Worm (Caenorhabditis elegans) whole organism, L2 larva: ENCODE data around the gene nlp-18.

Experiments
- C34F6.9 ChIP-seq: fragments of 150-350 bp; optimal IDR thresholded peaks from 2 replicates; lab custom pipeline; 2014; ENCODE audit warnings: missing biosample characterization, missing genetic modification characterization
- F13H6.1 ChIP-seq: sonication (generic microtip); optimal IDR thresholded peaks from 2 replicates; lab custom pipeline; 2016; ENCODE audit warnings: missing genetic modification characterization, missing compliant biosample characterization
- R02D3.7 ChIP-seq: fragments of 150-350 bp; optimal IDR thresholded peaks from 2 replicates; lab custom pipeline; 2014; ENCODE audit warnings: missing biosample characterization, missing genetic modification characterization
- ZK546.5 ChIP-seq: sonication (generic microtip); optimal IDR thresholded peaks from 2 replicates; lab custom pipeline; 2017; ENCODE audit warnings: missing biosample characterization, missing genetic modification characterization
- alr-1 ChIP-seq: fragments of 150-350 bp; optimal IDR thresholded peaks from 2 replicates; lab custom pipeline; 2014; ENCODE audit warnings: missing biosample characterization, missing genetic modification characterization
- aly-2 ChIP-seq: fragments of 150-350 bp; optimal IDR thresholded peaks from 2 replicates; lab custom pipeline; 2014; ENCODE audit warnings: missing biosample characterization, missing genetic modification characterization
- ama-1 ChIP-seq: fragments of 150-350 bp; optimal IDR thresholded peaks from 2 replicates; lab custom pipeline; 2018; ENCODE audit warnings: inconsistent platforms
- blmp-1 ChIP-seq: sonication (generic microtip); optimal IDR thresholded peaks from 2 replicates; lab custom pipeline; 2017; ENCODE audit warnings: missing genetic modification characterization, mild to moderate bottlenecking, missing compliant biosample characterization, antibody characterized with exemption, moderate library complexity; ENCODE audit not compliant: insufficient read depth
- ceh-16 ChIP-seq: fragments of 150-350 bp; optimal IDR thresholded peaks from 2 replicates; lab custom pipeline; 2014; ENCODE audit warnings: missing biosample characterization, missing genetic modification characterization
- ceh-82 ChIP-seq: fragments of 150-350 bp; optimal IDR thresholded peaks from 2 replicates; lab custom pipeline; 2014; ENCODE audit warnings: missing biosample characterization, missing genetic modification characterization
- crh-2 ChIP-seq: sonication (generic microtip); optimal IDR thresholded peaks from 2 replicates; lab custom pipeline; 2017; ENCODE audit warnings: missing biosample characterization, missing genetic modification characterization
- dmd-4 ChIP-seq: sonication (generic microtip); optimal IDR thresholded peaks from 2 replicates; lab custom pipeline; 2017; ENCODE audit warnings: missing biosample characterization, missing genetic modification characterization
- egl-27 ChIP-seq: sonication (generic microtip); optimal IDR thresholded peaks from 3 replicates; lab custom pipeline; 2017; ENCODE audit warnings: missing biosample characterization, missing genetic modification reagents, missing genetic modification characterization
- elt-1 ChIP-seq: fragments of 150-350 bp; optimal IDR thresholded peaks from 2 replicates; lab custom pipeline; 2014; ENCODE audit warnings: missing biosample characterization, missing genetic modification characterization
- fos-1 ChIP-seq: fragments of 150-350 bp; optimal IDR thresholded peaks from 2 replicates; lab custom pipeline; 2014; ENCODE audit warnings: missing biosample characterization, missing genetic modification characterization
- gmeb-1 ChIP-seq: fragments of 150-350 bp; optimal IDR thresholded peaks from 2 replicates; lab custom pipeline; 2014; ENCODE audit warnings: missing biosample characterization, missing genetic modification characterization
- lin-11 ChIP-seq: fragments of 150-350 bp; sonication (generic microtip); optimal IDR thresholded peaks from 2 replicates; lab custom pipeline; 2014; ENCODE audit warnings: missing biosample characterization, missing genetic modification characterization, inconsistent platforms, mixed read lengths
- lin-13 ChIP-seq: fragments of 150-350 bp; optimal IDR thresholded peaks from 2 replicates; lab custom pipeline; 2014; ENCODE audit warnings: missing biosample characterization, missing genetic modification reagents, missing genetic modification characterization
- lsy-2 ChIP-seq, 2 experiments: fragments of 150-350 bp in 1 of 2; sonication (generic microtip) in 1 of 2; optimal IDR thresholded peaks; 2 replicates each; lab custom pipeline; 2014 to 2017; ENCODE audit warnings: missing biosample characterization in 2 of 2, missing genetic modification characterization in 2 of 2
- mab-5 ChIP-seq: fragments of 150-350 bp; optimal IDR thresholded peaks from 2 replicates; lab custom pipeline; 2014; ENCODE audit warnings: missing biosample characterization, missing genetic modification characterization
- mdl-1 ChIP-seq, 2 experiments: fragments of 150-350 bp in 1 of 2; sonication (generic microtip) in 1 of 2; optimal IDR thresholded peaks; 2 replicates each; lab custom pipeline; 2017; ENCODE audit warnings: missing biosample characterization in 2 of 2, missing genetic modification characterization in 2 of 2
- nhr-10 ChIP-seq: sonication (generic microtip); optimal IDR thresholded peaks from 2 replicates; lab custom pipeline; 2017; ENCODE audit warnings: missing biosample characterization, missing genetic modification characterization
- nhr-129 ChIP-seq: fragments of 150-350 bp; optimal IDR thresholded peaks from 2 replicates; lab custom pipeline; 2014; ENCODE audit warnings: missing biosample characterization, missing genetic modification characterization
- nhr-23 ChIP-seq: fragments of 150-350 bp; optimal IDR thresholded peaks from 2 replicates; lab custom pipeline; 2014; ENCODE audit warnings: missing biosample characterization, missing genetic modification reagents, missing genetic modification characterization
- nhr-237 ChIP-seq: fragments of 150-350 bp; optimal IDR thresholded peaks from 2 replicates; lab custom pipeline; 2014; ENCODE audit warnings: missing biosample characterization, missing genetic modification characterization
- nhr-25 ChIP-seq: fragments of 150-350 bp; sonication (generic microtip); optimal IDR thresholded peaks from 3 replicates; lab custom pipeline; 2014; ENCODE audit warnings: missing biosample characterization, missing genetic modification characterization
- peb-1 ChIP-seq: fragments of 150-350 bp; optimal IDR thresholded peaks from 2 replicates; lab custom pipeline; 2014; ENCODE audit warnings: missing biosample characterization, missing genetic modification characterization
- skn-1 ChIP-seq: sonication (generic microtip); optimal IDR thresholded peaks from 2 replicates; lab custom pipeline; 2017; ENCODE audit warnings: missing biosample characterization, missing genetic modification characterization
- sma-3 ChIP-seq: sonication (generic microtip); optimal IDR thresholded peaks from 2 replicates; lab custom pipeline; 2016; ENCODE audit warnings: missing genetic modification reagents, missing genetic modification characterization, missing compliant biosample characterization
- snpc-4 ChIP-seq: fragments of 150-350 bp; optimal IDR thresholded peaks from 2 replicates; lab custom pipeline; 2014; ENCODE audit warnings: missing biosample characterization, missing genetic modification characterization
- unc-39 ChIP-seq: fragments of 150-350 bp; optimal IDR thresholded peaks from 2 replicates; lab custom pipeline; 2014; ENCODE audit warnings: missing biosample characterization, missing genetic modification characterization
- unc-55 ChIP-seq: fragments of 150-350 bp; sonication (generic microtip); optimal IDR thresholded peaks from 3 replicates; lab custom pipeline; 2014; ENCODE audit warnings: missing biosample characterization, missing genetic modification reagents, missing genetic modification characterization
- unc-62 ChIP-seq: fragments of 150-350 bp; optimal IDR thresholded peaks from 2 replicates; lab custom pipeline; 2014; ENCODE audit warnings: missing biosample characterization, missing genetic modification reagents, missing genetic modification characterization
- zag-1 ChIP-seq: fragments of 150-350 bp; optimal IDR thresholded peaks from 2 replicates; lab custom pipeline; 2014; ENCODE audit warnings: missing biosample characterization, missing genetic modification characterization
- ztf-1 ChIP-seq: fragments of 200-800 bp; sonication (Bioruptor generic); conservative IDR thresholded peaks from 2 replicates; pipeline ENCODE4 v1.3.6; 2022; ENCODE audit warnings: missing genetic modification characterization, missing compliant biosample characterization
- ztf-11 ChIP-seq: sonication (generic microtip); optimal IDR thresholded peaks from 2 replicates; lab custom pipeline; 2017; ENCODE audit warnings: missing biosample characterization, missing genetic modification characterization
- ztf-4 ChIP-seq: fragments of 150-350 bp; optimal IDR thresholded peaks from 2 replicates; lab custom pipeline; 2014; ENCODE audit warnings: missing biosample characterization, missing genetic modification characterization

The nlp-18 gene

ce11 chrII:11040140-11040539 lies 9.9 kb upstream of the nlp-18 start:
- TF ChIP-seq nhr-10 = no peak
- TF ChIP-seq nhr-237 = no peak
- TF ChIP-seq C34F6.9 (tag; lab: Kevin White, UChicago) = no peak
- TF ChIP-seq peb-1 (tag; lab: Kevin White, UChicago) = no peak
- no peak for TF ChIP-seq dmd-4 (tag; lab: Kevin White, UChicago)
- TF ChIP-seq blmp-1 (tag; lab: Kevin White, UChicago) = no peak
- no peak for TF ChIP-seq snpc-4 (tag; lab: Kevin White, UChicago)
- no peak for TF ChIP-seq fos-1 (tag; lab: Kevin White, UChicago)
- no peak for TF ChIP-seq unc-55 (GFP tag; lab: Kevin White, UChicago)
- TF ChIP-seq lin-13 (GFP tag; lab: Kevin White, UChicago) = no peak
- no peak for TF ChIP-seq zag-1
- TF ChIP-seq nhr-25 (tag; lab: Kevin White, UChicago) = no peak
- TF ChIP-seq gmeb-1 (tag; lab: Kevin White, UChicago) = no peak
- no peak for TF ChIP-seq unc-62
- TF ChIP-seq, all 48 proteins: peak for 0

- TF ChIP-seq egl-27 (tag; lab: Kevin White, UChicago) = no peak
- no peak for TF ChIP-seq unc-62
- TF ChIP-seq aly-2 = no peak
- no peak for TF ChIP-seq lin-13 (GFP tag; lab: Kevin White, UChicago)
- no peak for TF ChIP-seq F13H6.1
- no peak for TF ChIP-seq crh-2 (tag; lab: Kevin White, UChicago)
- no peak for TF ChIP-seq elt-1 (tag; lab: Kevin White, UChicago)
- TF ChIP-seq nhr-129 (tag; lab: Kevin White, UChicago) = no peak
- TF ChIP-seq C34F6.9 (tag; lab: Kevin White, UChicago) = no peak
- TF ChIP-seq nhr-25 (tag; lab: Kevin White, UChicago) = no peak
Observed at ce11 chrII:11035774-11036173, 5.6 kb upstream of the nlp-18 start, which contains the start of gene srlf-15. Gene srlf-15, plus strand, starts transcription at chrII:11036074.

- TF ChIP-seq nhr-23 (tag; lab: Kevin White, UChicago) (no peak), nhr-10 (no peak), ama-1 (no peak), ceh-82 (tag; lab: Kevin White, UChicago) (no peak), ceh-16 (no peak), fos-1 (tag; lab: Kevin White, UChicago) (no peak), sma-3 (GFP tag; lab: Kevin White, UChicago) (no peak), unc-55 (GFP tag; lab: Kevin White, UChicago) (no peak), nhr-237 (no peak), lsy-2 (tag; optimal IDR thresholded peaks at IDR 0.05; lab: Kevin White, UChicago) (no peak)
Observed at ce11 chrII:11032812-11033211, 2.6 kb upstream of the nlp-18 start.

- TF ChIP-seq ztf-1 (GFP tag; lab: Robert Waterston, UW) = no peak
- no peak for TF ChIP-seq ZK546.5
- no peak for TF ChIP-seq R02D3.7 (tag; lab: Kevin White, UChicago)
- no peak for TF ChIP-seq mdl-1 (tag; optimal IDR thresholded peaks at IDR 0.05; lab: Kevin White, UChicago)
- no peak for TF ChIP-seq unc-39 (tag; lab: Kevin White, UChicago)
- TF ChIP-seq ceh-82 (tag; lab: Kevin White, UChicago) = no peak
- no peak for TF ChIP-seq alr-1
- no peak for TF ChIP-seq nhr-23 (tag; lab: Kevin White, UChicago)
- TF ChIP-seq egl-27 (tag; lab: Kevin White, UChicago) = no peak
- no peak for TF ChIP-seq lin-11 (tag; lab: Kevin White, UChicago)
- TF ChIP-seq lin-13 (GFP tag; lab: Kevin White, UChicago) = no peak
- no peak for TF ChIP-seq mab-5
- no peak for TF ChIP-seq ceh-16
- TF ChIP-seq skn-1 (tag; lab: Kevin White, UChicago) = no peak
- TF ChIP-seq sma-3 (GFP tag; lab: Kevin White, UChicago) = no peak
- no peak for TF ChIP-seq aly-2
- no peak for TF ChIP-seq elt-1 (tag; lab: Kevin White, UChicago)
- TF ChIP-seq ztf-11 (tag; lab: Kevin White, UChicago) = no peak
- no peak for TF ChIP-seq ama-1
- TF ChIP-seq ztf-4 (tag; lab: Kevin White, UChicago) = no peak
Observed at ce11 chrII:11027777-11028176, 2.4 kb downstream of the nlp-18 start.
